Worm (Caenorhabditis elegans): ENCODE results near the gene thoc-2.
A peak's percentile ranks its signal among the peaks of the same experiment; 100 is the strongest.

The thoc-2 gene

DNA sequence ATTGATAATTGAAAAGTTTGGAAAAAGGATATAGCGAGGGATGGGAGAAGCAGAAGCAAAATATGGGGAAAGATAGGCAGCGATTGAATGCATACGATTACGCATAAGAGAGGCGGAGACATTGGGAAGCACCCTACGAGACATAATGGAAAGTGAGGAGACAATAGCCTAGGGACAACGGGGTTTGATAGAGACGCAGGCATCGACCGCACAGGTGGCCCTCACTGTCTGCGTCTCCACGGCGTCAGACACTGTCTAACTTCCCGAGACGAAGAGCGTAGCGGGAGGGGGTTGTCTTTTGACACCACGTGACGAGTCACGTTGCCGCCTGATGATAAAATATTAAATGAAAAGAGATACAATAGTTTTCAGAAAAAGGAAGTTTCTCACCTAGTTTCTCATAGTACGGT is 53.2 kb downstream of the thoc-2 start (continued):
- TF ChIP-seq lin-14 (GFP tag; optimal IDR thresholded peaks at IDR 0.05): peak; percentile 98
- peak; percentile 97 for TF ChIP-seq nhr-47 (tag; optimal IDR thresholded peaks at IDR 0.05)
- peak; percentile 98 for TF ChIP-seq nhr-20 (tag; optimal IDR thresholded peaks at IDR 0.05)
- TF ChIP-seq tlp-1 (tag; optimal IDR thresholded peaks at IDR 0.05): no peak
- TF ChIP-seq nhr-76 (tag; optimal IDR thresholded peaks at IDR 0.05): no peak
- TF ChIP-seq ceh-82 (tag; optimal IDR thresholded peaks at IDR 0.05): peak; percentile 72 to 87 (median 81)
- TF ChIP-seq aha-1 (tag; optimal IDR thresholded peaks at IDR 0.05): peak; percentile 59
- peak; percentile 95 for TF ChIP-seq snu-23 (GFP tag; optimal IDR thresholded peaks at IDR 0.05)
- TF ChIP-seq ceh-8 (GFP tag; optimal IDR thresholded peaks at IDR 0.05): peak; percentile 52
- peak; percentile 92 for TF ChIP-seq fkh-8 (tag; optimal IDR thresholded peaks at IDR 0.05)
- TF ChIP-seq pax-3 (tag; optimal IDR thresholded peaks at IDR 0.05): peak; percentile 88
- peak; percentile 87 for TF ChIP-seq irx-1 (tag; optimal IDR thresholded peaks at IDR 0.05)
- TF ChIP-seq hlh-4 (tag; optimal IDR thresholded peaks at IDR 0.05): peak; percentile 23
- TF ChIP-seq dsc-1 (tag; optimal IDR thresholded peaks at IDR 0.05): peak; percentile 91
- no peak for TF ChIP-seq ets-5 (GFP tag; IDR thresholded peaks at IDR 0.05)
- TF ChIP-seq mep-1 (tag; optimal IDR thresholded peaks at IDR 0.05): peak; percentile 78
- TF ChIP-seq efl-1 (optimal IDR thresholded peaks at IDR 0.05): peak; percentile 91 to 99
- TF ChIP-seq efl-1 (GFP tag; optimal IDR thresholded peaks at IDR 0.05 in 1 of 2): peak; percentile 65 to 98
- peak; percentile 91 for TF ChIP-seq mab-9 (GFP tag; IDR thresholded peaks at IDR 0.05)
- peak; percentile 77 for TF ChIP-seq sup-37 (GFP tag; optimal IDR thresholded peaks at IDR 0.05)
- TF ChIP-seq pag-3 (tag; optimal IDR thresholded peaks at IDR 0.05; ENCODE audit: borderline replicate concordance, insufficient read depth): no peak
- no peak for TF ChIP-seq ces-1 (GFP tag; optimal IDR thresholded peaks at IDR 0.05)
- TF ChIP-seq skn-1 (tag; optimal IDR thresholded peaks at IDR 0.05): peak; percentile 83
- TF ChIP-seq ama-1 (optimal IDR thresholded peaks at IDR 0.05): no peak
- peak; percentile 93 for TF ChIP-seq unc-86 (tag; optimal IDR thresholded peaks at IDR 0.05)
- TF ChIP-seq rnt-1 (tag; optimal IDR thresholded peaks at IDR 0.05): peak; percentile 92
- peak; percentile 69 for TF ChIP-seq aly-2 (tag; optimal IDR thresholded peaks at IDR 0.05)
- no peak for TF ChIP-seq unc-30 (tag; optimal IDR thresholded peaks at IDR 0.05)
- TF ChIP-seq fkh-10 (GFP tag; optimal IDR thresholded peaks at IDR 0.05): peak; percentile 54
- no peak for TF ChIP-seq C16A3.4 (tag; optimal IDR thresholded peaks at IDR 0.05)
- peak; percentile 83 for TF ChIP-seq unc-130 (tag; optimal IDR thresholded peaks at IDR 0.05)
- peak; percentile 61 for TF ChIP-seq efl-3 (GFP tag; optimal IDR thresholded peaks at IDR 0.05)
- peak; percentile 89 for TF ChIP-seq ztf-4 (tag; optimal IDR thresholded peaks at IDR 0.05)

DNA sequence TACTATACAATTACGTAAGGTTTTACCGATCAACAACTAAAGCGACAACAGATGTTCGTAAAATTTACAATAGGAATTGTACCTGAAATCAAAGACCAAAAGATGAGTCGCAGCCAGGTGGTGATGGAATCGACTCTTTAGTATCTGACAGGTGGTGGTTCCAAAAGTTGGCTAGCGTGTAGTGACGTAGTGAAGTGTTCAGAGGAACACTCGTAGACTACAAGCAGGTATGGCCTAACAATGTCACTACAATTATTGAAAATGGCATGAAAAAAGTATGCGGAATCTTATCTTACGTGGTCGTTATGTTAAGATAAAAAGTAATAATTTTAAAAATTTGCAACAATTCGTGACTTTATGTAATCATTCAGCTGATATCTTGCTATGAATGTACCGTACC is 53.6 kb downstream of the thoc-2 start:
- TF ChIP-seq zip-4 (GFP tag; optimal IDR thresholded peaks at IDR 0.05) (no peak), nhr-85 (tag) (peak; percentile 74)

DNA sequence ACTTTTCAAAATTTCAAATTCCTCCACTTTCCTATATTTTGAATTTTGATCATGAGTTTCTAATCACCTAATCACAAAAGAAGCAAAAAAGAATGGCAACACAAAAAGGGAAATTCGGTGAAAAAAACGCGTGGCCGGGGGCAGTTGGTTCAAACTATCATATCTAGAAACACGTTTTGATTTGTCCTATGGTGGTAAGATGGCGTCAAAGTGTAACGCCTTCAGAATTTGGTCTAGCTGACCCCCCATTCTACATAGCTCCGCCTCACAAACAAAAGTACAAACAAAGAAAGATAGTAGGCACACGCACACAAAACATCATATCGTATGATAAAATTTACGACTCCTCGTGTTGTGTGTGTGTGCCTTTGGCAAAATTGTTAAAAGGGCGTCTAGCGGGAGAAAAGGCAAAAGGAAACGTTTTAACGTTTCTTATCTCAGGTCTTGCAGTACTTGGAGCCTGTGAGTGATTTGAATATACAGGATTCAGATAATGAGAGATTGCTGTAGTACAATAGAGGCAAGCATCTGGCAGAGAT is 54.2 kb downstream of the thoc-2 start:
- TF ChIP-seq lin-35 (GFP tag; optimal IDR thresholded peaks at IDR 0.05) (peak in 1 of 2 experiments; percentile 57), dpl-1 (GFP tag; optimal IDR thresholded peaks at IDR 0.05) (no peak), Y116A8C.19 (tag; optimal IDR thresholded peaks at IDR 0.05; ENCODE audit: borderline replicate concordance) (no peak), irx-1 (tag; optimal IDR thresholded peaks at IDR 0.05) (no peak), jun-1 (tag; optimal IDR thresholded peaks at IDR 0.05) (peak; percentile 14), fkh-8 (tag; optimal IDR thresholded peaks at IDR 0.05) (no peak), unc-98 (GFP tag; IDR thresholded peaks at IDR 0.05) (no peak), F16B12.6 (tag; optimal IDR thresholded peaks at IDR 0.05) (no peak), fkh-10 (GFP tag; optimal IDR thresholded peaks at IDR 0.05) (no peak), zag-1 (tag; optimal IDR thresholded peaks at IDR 0.05) (no peak), nhr-237 (tag; optimal IDR thresholded peaks at IDR 0.05) (no peak), nhr-77 (tag; optimal IDR thresholded peaks at IDR 0.05) (no peak), nhr-90 (tag; optimal IDR thresholded peaks at IDR 0.05; ENCODE audit: poor library complexity) (peak; percentile 35), nhr-47 (tag; optimal IDR thresholded peaks at IDR 0.05) (no peak), ceh-82 (tag; optimal IDR thresholded peaks at IDR 0.05) (no peak), elt-2 (tag; optimal IDR thresholded peaks at IDR 0.05) (peak; percentile 72), nhr-19 (GFP tag; conservative IDR thresholded peaks at IDR 0.05) (peak; percentile 34), mab-9 (GFP tag; IDR thresholded peaks at IDR 0.05) (no peak), unc-86 (tag; optimal IDR thresholded peaks at IDR 0.05) (no peak), nhr-12 (tag; optimal IDR thresholded peaks at IDR 0.05) (no peak), mdl-1 (tag; optimal IDR thresholded peaks at IDR 0.05) (peak in 1 of 2 experiments; percentile 31), ces-1 (GFP tag; optimal IDR thresholded peaks at IDR 0.05) (no peak), nhr-20 (tag; optimal IDR thresholded peaks at IDR 0.05) (peak; percentile 16), blmp-1 (tag; optimal IDR thresholded peaks at IDR 0.05) (peak; percentile 36), pag-3 (tag; optimal IDR thresholded peaks at IDR 0.05; ENCODE audit: borderline replicate concordance, insufficient read depth) (no peak)
